Worm (Caenorhabditis elegans) whole organism, dauer: ENCODE measurements around the gene K11H3.3.

ENCODE experiments used
- unc-62 ChIP-seq: sonication (generic microtip); optimal IDR thresholded peaks from 2 replicates; lab custom pipeline; 2017; ENCODE audit warnings: missing biosample characterization, missing genetic modification reagents, missing genetic modification characterization

K11H3.3 gene

ce11 chrIII:9827163-9827951 is 24.3 kb upstream of the K11H3.3 start, which contains the start of the genes ZK632.10 and ZK632.11:
Gene ZK632.10, minus strand, starts transcription at chrIII:9827722.
Gene ZK632.11, plus strand, starts transcription at chrIII:9827915.
- TF ChIP-seq unc-62 (GFP tag; lab: Kevin White, UChicago), result no peak

DNA sequence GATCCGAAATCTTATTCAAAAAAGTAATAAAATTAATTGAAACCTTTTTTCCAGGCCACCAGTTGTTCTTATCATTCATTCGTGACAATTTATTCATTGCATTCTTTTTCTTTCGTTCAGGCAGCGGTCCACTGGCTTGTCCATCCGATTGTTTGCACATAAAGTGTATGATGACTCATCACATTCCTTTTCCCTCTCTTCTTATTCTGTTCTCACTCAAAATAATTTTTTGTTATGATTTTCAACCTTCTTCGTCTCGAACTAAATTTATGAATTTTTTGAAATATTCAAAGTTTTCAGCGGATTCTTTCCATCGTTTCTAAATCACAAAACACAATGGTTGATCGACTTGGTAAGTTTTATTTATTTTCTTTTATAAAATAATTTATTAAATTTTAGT is 21.2 kb upstream of the K11H3.3 start, which contains the start of gene ZK632.12:
Gene ZK632.12 (plus strand): TSS at position 301 of the 400 bp plus-strand sequence.
- TF ChIP-seq unc-62 (GFP tag; lab: Kevin White, UChicago), result no peak

ce11 chrIII:9832569-9832968 is 19.1 kb upstream of the K11H3.3 start:
- no peak for TF ChIP-seq unc-62 (GFP tag; lab: Kevin White, UChicago)

DNA sequence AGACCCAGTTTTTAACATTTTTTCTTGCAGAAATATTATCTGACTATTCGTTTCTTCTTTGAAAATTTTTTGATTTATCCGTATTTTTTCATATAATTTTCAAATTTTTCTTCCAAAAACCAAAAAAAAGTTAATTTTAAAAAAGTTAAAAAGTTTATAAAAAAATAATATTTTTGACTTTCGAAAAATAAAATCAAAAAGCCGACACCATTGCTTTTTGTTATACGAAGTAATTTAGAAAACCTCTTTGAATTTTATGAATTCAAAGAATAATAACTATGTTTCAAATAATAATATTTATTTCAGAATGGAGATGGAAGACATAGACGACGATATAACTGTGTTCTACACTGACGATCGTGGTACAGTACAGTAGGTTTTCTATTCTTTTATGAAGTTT is 16.8 kb upstream of the K11H3.3 start, which contains the start of gene K11H3.8:
Gene K11H3.8 (plus strand): TSS at position 301 of the 400 bp plus-strand sequence.
- no peak for TF ChIP-seq unc-62 (GFP tag; lab: Kevin White, UChicago)

ce11 chrIII:9843715-9844114 is 7.9 kb upstream of the K11H3.3 start, which contains the start of gene K11H3.5:
Gene K11H3.5, plus strand, starts transcription at chrIII:9843768.
- no peak for TF ChIP-seq unc-62 (GFP tag; lab: Kevin White, UChicago)

DNA sequence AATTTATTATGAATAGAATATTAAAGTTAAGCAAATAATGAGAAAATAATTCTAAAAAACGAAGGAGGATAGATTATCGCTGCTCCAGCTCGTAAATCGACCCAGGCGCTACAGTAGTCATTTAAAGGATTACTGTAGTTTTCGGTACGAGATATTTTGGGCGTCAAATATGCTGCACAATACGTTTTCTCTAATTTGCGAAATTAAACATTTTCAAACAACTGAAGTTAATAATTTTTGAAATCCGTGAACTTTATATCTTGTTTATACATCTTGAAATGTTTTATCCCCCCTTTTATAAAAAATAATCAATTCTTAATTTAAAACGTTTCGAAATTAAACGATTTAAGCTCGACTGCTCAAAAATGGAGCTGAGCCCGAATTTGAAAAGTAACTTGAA is 5.6 kb upstream of the K11H3.3 start, which contains the start of gene K11H3.2:
Gene K11H3.2 (plus strand): TSS at position 301 of the 400 bp plus-strand sequence.
- TF ChIP-seq unc-62 (GFP tag; lab: Kevin White, UChicago), result no peak

- TF ChIP-seq unc-62 (GFP tag; lab: Kevin White, UChicago), result no peak
These were observed 3.6 kb upstream of the K11H3.3 start, which contains the start of gene mrpl-36 for ce11 chrIII:9848083-9848482. Gene mrpl-36, minus strand, starts transcription at chrIII:9848116.

ce11 chrIII:9848603-9849002 is 3.1 kb upstream of the K11H3.3 start:
- TF ChIP-seq unc-62 (GFP tag; lab: Kevin White, UChicago), result no peak

ce11 chrIII:9849950-9850349 is 1.7 kb upstream of the K11H3.3 start:
- TF ChIP-seq unc-62 (GFP tag; lab: Kevin White, UChicago), result no peak

DNA sequence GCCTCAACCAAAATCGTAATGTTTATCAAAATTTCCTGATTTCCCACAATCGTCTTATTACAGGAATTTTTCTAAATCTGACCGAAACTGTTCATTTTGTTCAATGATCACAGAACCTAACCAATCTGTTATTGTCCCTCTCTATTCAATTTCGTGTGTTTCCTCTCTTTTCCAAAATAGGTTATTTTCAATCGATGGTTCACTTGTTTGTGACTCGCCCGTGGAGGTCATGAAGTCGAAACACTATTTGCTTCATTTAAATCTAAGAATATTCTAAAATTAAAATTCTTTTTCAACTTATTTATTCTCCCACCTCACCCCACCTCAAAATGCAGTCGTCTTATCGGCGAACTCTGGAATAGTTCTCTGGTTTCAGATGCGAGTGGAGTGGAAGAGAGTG is 777 bp upstream of the K11H3.3 start:
- TF ChIP-seq unc-62 (GFP tag; lab: Kevin White, UChicago), result no peak

DNA sequence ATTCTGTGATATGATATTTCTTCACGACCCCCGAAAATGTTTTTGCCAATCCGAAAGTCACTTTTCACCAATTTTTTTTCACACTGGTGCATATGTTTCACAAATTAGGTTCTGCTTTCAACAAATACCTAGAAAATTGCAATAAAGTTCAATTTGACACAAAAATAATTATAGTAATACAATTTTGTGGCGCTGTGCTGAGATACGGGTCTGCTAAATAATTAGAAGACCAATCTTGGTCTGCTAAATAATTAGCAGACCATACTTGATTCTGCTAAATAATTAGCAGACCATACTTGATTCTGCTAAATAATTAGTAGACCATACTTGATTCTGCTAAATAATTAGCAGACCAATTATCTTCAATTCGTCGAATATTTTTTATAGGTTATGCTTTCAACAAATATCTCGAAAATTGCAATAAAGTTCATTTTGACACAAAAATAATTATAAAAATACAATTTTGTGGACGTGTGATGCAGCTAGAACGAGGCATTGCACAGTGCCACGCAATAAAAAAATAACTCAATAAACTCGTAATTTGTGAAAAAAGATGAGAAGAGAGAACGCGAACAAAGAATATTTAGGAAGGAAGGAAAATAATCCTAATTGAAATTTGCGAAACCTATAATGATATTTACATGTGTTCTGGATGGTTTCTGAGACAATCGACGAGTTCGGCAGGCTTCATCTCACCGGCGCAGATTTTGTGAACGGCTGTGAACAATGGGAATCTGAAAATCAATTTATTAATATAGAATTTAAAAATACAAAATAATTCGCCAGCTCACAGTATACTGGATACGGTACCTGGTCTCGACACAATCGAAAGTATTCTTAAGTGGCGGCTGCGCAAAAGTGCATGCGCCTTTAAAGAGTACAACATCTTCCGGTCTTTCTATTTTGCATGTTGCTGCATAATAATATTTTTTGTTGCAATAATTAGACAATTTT is 2.3 kb downstream of the K11H3.3 start:
- TF ChIP-seq unc-62 (GFP tag; lab: Kevin White, UChicago), result no peak

DNA sequence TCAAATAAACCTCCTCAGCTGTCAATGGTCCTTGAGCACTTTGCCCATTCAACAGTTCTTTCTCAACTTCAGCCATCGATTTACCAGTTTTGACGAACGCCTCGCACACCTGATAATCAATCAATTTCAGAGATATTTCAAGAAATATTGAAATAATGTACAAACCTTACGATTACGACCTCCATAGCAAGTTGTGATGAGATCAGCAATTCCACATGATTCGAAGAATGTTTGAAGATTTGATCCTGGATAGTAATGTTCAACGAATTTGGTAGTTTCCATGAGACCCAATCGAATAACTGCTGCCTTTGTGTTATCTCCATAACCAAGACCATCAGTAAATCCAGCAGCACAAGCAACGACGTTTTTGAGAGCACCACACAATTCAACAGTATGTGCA is 3.3 kb downstream of the K11H3.3 start:
- no peak for TF ChIP-seq unc-62 (GFP tag; lab: Kevin White, UChicago)

- TF ChIP-seq unc-62 (GFP tag; lab: Kevin White, UChicago), result no peak
These were observed 5.5 kb downstream of the K11H3.3 start for ce11 chrIII:9857110-9857509.

ce11 chrIII:9858061-9858460 is 6.4 kb downstream of the K11H3.3 start:
- TF ChIP-seq unc-62 (GFP tag; lab: Kevin White, UChicago), result no peak

DNA sequence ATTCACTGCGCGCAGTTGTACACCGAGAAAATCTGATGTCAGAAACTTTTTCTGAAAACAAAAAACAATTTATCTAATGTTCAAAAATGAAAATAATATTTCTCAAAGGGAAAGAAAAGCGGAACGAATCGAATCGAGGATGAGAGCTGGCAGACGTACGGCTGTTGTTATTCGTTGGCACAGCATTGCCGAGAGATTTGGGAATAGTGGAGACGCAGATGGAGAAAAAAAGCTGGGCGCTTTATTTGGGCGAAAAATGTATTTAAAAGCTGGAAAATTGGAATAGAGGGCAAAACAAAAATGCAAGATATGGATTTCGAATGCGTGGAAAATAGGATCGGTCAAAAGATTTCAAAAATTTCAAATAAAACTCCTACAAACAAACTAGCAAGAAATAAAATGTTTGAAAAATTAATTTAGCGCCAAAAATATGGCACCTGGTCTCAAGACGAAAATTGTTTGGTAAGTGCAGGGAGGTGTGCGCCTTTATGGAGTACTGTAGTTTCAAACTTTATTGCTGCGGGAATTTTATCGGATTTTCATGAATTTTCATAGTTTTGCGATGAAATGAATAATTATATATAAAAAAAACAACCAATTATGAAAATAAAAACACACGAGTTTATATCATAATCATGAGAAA is 7.6 kb downstream of the K11H3.3 start, which contains the start of gene gpdh-2:
Gene gpdh-2 (minus strand): TSS at position 51 of the 643 bp plus-strand sequence.
- no peak for TF ChIP-seq unc-62 (GFP tag; lab: Kevin White, UChicago)
